Fruit fly (Drosophila melanogaster) whole organism, wandering third instar larva: ENCODE measurements around the gene CG5079.

ENCODE experiments used
- Hr83 ChIP-seq: fragments of 200-300 bp; sonication (Bioruptor generic); optimal IDR thresholded peaks from 2 replicates; lab custom pipeline; 2016; ENCODE audit warnings: missing biosample characterization, mild to moderate bottlenecking, missing genetic modification characterization, moderate library complexity; ENCODE audit not compliant: poor library complexity, severe bottlenecking
- Rel ChIP-seq, 2 experiments: fragments of 200-800 bp; sonication (Bioruptor generic) in 1 of 2; optimal IDR thresholded peaks; 2 replicates in 1 of 2; 3 replicates in 1 of 2; lab custom pipeline; 2016 to 2019; ENCODE audit warnings: mild to moderate bottlenecking in 2 of 2, missing biosample characterization in 2 of 2, missing genetic modification characterization in 2 of 2, moderate library complexity in 1 of 2
- usp ChIP-seq: fragments of >200 bp; optimal IDR thresholded peaks from 2 replicates; lab custom pipeline; 2017; ENCODE audit warnings: missing biosample characterization, missing genetic modification characterization

dm6 chr3R:25638961-25639360 is 25.5 kb downstream of the CG5079 start:
- no peak for TF ChIP-seq Hr83 (GFP tag; lab: Kevin White, UChicago)
- TF ChIP-seq Rel (GFP tag; optimal IDR thresholded peaks at IDR 0.05; lab: Kevin White, UChicago): peak; percentile 45
- TF ChIP-seq Rel (tag; optimal IDR thresholded peaks at IDR 0.05; lab: Kevin White, UChicago): no peak
- no peak for TF ChIP-seq usp (GFP tag; lab: Kevin White, UChicago)
